Worm (Caenorhabditis elegans): ENCODE results near the gene W06D11.2.

The W06D11.2 gene

DNA sequence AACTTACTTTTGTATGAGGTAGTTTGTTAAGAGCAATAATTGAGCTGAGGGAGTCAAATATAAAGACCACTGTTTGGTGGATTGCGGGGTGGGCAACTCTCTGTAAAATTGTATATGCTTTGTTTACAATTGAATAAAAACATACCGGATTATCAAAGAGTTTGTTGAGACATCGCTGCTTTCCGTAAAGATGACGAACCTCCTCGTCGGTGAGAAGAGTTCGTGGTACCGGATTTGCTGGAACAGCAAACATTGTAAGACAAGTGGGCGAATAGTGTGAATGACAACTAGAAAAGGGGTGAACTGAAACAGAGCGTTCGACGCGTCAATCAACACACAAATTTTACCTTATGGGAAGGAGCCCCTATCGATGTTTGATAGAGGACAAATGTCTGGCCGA lies at the start of gene W06D11.2:
W06D11.2 (minus strand) TSS at position 339 of the 400 bp plus-strand sequence.
- TF ChIP-seq ahr-1 (tag; optimal IDR thresholded peaks at IDR 0.05) (no peak), ceh-24 (tag; optimal IDR thresholded peaks at IDR 0.05) (no peak), ttx-3 (tag; optimal IDR thresholded peaks at IDR 0.05) (no peak), ztf-16 (tag; optimal IDR thresholded peaks at IDR 0.05) (no peak), pros-1 (tag; optimal IDR thresholded peaks at IDR 0.05) (no peak)

DNA sequence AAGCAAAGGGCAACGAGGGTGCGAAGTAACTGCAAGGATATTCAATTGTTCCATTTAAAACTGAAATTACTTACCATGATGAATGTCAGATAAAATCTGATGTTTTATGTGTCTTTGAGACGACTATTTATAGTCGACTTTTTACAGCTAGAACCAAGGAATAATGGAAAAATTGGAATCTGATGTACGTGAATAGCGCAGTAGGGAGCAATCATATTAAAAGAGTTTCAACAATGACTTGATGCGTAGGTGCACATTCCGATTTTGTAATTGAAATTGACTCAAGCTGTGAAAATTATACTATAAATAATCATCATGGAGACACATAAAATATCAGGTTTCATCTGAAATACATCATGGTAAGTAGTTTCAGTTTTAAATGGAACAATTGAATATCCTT lies 46.7 kb upstream of the W06D11.2 start, which contains the start of the genes nspc-9 and nspc-10:
nspc-9 (minus strand) TSS at position 101 of the 400 bp plus-strand sequence.
nspc-10 (plus strand) TSS at position 331 of the 400 bp plus-strand sequence.
- TF ChIP-seq Y22D7AL.16 (tag; optimal IDR thresholded peaks at IDR 0.05) = no peak
- no peak for TF ChIP-seq pax-1 (tag; optimal IDR thresholded peaks at IDR 0.05)
- no peak for TF ChIP-seq madf-2 (tag; optimal IDR thresholded peaks at IDR 0.05)
- no peak for TF ChIP-seq C08G9.2 (tag; optimal IDR thresholded peaks at IDR 0.05)
- TF ChIP-seq ceh-18 (tag; optimal IDR thresholded peaks at IDR 0.05) = no peak
- no peak for TF ChIP-seq rnt-1 (tag; optimal IDR thresholded peaks at IDR 0.05)

- TF ChIP-seq ahr-1 (tag; optimal IDR thresholded peaks at IDR 0.05) (no peak), fax-1 (tag; optimal IDR thresholded peaks at IDR 0.05) (no peak)
Observed at ce11 chrX:12341338-12341737, 44.8 kb upstream of the W06D11.2 start, which contains the start of gene zig-2. Gene zig-2, minus strand, starts transcription at chrX:12341438.

DNA sequence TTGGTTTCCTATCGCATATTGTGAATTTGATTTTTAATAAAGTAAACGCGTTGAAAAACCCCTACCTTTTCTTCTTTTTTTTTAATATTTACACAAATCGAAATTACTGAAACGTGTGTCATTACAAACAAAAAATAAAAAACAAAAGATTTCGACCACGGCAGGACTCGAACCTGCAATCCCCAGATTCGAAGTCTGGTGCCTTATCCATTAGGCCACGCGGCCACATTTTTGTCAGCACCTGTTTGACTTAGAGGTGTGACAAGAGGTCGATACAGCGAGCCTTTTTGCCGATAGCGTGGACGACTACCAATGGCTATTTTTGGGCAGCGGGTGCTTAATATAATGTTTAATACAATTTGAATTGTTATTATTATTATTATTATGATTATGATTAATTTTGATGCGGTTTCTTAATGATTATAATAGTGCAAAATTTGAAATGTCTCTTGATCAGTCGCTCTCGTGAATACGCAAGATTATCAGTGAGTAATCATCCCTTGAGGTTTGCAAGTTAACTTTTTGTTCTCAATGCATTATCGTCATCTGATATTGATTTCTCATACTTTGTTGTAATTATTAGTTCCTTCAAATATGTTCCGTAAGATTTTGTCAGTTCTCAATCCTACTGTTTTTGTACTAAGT lies 41.4 kb upstream of the W06D11.2 start, which contains the start of gene srd-44:
srd-44 (plus strand) TSS at position 595 of the 645 bp plus-strand sequence.
- TF ChIP-seq pat-9 (tag; optimal IDR thresholded peaks at IDR 0.05) = no peak
- TF ChIP-seq madf-2 (tag; optimal IDR thresholded peaks at IDR 0.05) = no peak
- peak; percentile 42 for TF ChIP-seq che-1 (tag; optimal IDR thresholded peaks at IDR 0.05)
- TF ChIP-seq hlh-13 (GFP tag; optimal IDR thresholded peaks at IDR 0.05) = no peak
- TF ChIP-seq sdc-2 (tag; optimal IDR thresholded peaks at IDR 0.05) = peak; percentile 9
- TF ChIP-seq nfya-1 (tag; optimal IDR thresholded peaks at IDR 0.05) = no peak
- no peak for TF ChIP-seq ref-2 (tag; optimal IDR thresholded peaks at IDR 0.05)
- no peak for TF ChIP-seq sox-2 (GFP tag; IDR thresholded peaks at IDR 0.05)
- no peak for TF ChIP-seq ceh-45 (GFP tag; IDR thresholded peaks at IDR 0.05)
- TF ChIP-seq fax-1 (tag; optimal IDR thresholded peaks at IDR 0.05) = no peak
- TF ChIP-seq elt-2 (tag; optimal IDR thresholded peaks at IDR 0.05) = peak; percentile 27
- TF ChIP-seq syd-9 (tag; optimal IDR thresholded peaks at IDR 0.05) = no peak
- TF ChIP-seq ttx-3 (tag; optimal IDR thresholded peaks at IDR 0.05) = peak; percentile 23
- no peak for TF ChIP-seq ztf-16 (tag; optimal IDR thresholded peaks at IDR 0.05)
- no peak for TF ChIP-seq ceh-22 (tag; optimal IDR thresholded peaks at IDR 0.05)

- TF ChIP-seq ceh-22 (tag; optimal IDR thresholded peaks at IDR 0.05) (no peak), sox-2 (GFP tag; IDR thresholded peaks at IDR 0.05) (no peak), fkh-10 (GFP tag; optimal IDR thresholded peaks at IDR 0.05) (no peak), hlh-15 (tag; optimal IDR thresholded peaks at IDR 0.05) (no peak), unc-55 (GFP tag; optimal IDR thresholded peaks at IDR 0.05) (no peak), lin-11 (tag; optimal IDR thresholded peaks at IDR 0.05) (no peak), fkh-6 (tag; optimal IDR thresholded peaks at IDR 0.05) (no peak), K09A11.1 (tag; optimal IDR thresholded peaks at IDR 0.05; ENCODE audit: insufficient read depth) (no peak), ama-1 (optimal IDR thresholded peaks at IDR 0.05) (no peak), ceh-45 (GFP tag; IDR thresholded peaks at IDR 0.05) (no peak), dmd-4 (tag; optimal IDR thresholded peaks at IDR 0.05; ENCODE audit: borderline replicate concordance) (no peak), eyg-1 (tag; optimal IDR thresholded peaks at IDR 0.05) (no peak), hlh-30 (tag; optimal IDR thresholded peaks at IDR 0.05; ENCODE audit: insufficient read depth) (no peak), C08G9.2 (tag; optimal IDR thresholded peaks at IDR 0.05) (no peak), sox-4 (tag; optimal IDR thresholded peaks at IDR 0.05) (no peak), ceh-30 (tag; optimal IDR thresholded peaks at IDR 0.05) (no peak)
Observed at ce11 chrX:12335808-12336207, 39.3 kb upstream of the W06D11.2 start, which contains the start of gene srd-48. Gene srd-48, plus strand, starts transcription at chrX:12336108.
